Fruit fly (Drosophila melanogaster) whole organism, adult: ENCODE data around the gene CG11714.

Experiments used
- CG11617 ChIP-seq: fragments of 200-800 bp; sonication (Bioruptor generic); optimal IDR thresholded peaks from 2 replicates; lab custom pipeline; 2017; ENCODE audit warnings: mild to moderate bottlenecking, missing biosample characterization, missing genetic modification reagents, missing genetic modification characterization
- CG12768 ChIP-seq: fragments of 200-800 bp; sonication (Bioruptor generic); optimal IDR thresholded peaks from 2 replicates; lab custom pipeline; 2017; ENCODE audit warnings: missing biosample characterization, missing genetic modification characterization, mild to moderate bottlenecking, moderate library complexity, missing genetic modification reagents
- CG14711 ChIP-seq: fragments of 200-800 bp; sonication (Bioruptor generic); optimal IDR thresholded peaks from 2 replicates; lab custom pipeline; 2018; ENCODE audit warnings: missing biosample characterization, mild to moderate bottlenecking, missing genetic modification characterization, moderate library complexity
- CG1620 ChIP-seq: fragments of 200-800 bp; sonication (Bioruptor generic); optimal IDR thresholded peaks from 2 replicates; lab custom pipeline; 2016; ENCODE audit warnings: missing biosample characterization, missing genetic modification characterization
- CG33017 ChIP-seq: fragments of 200-800 bp; sonication (Bioruptor generic); optimal IDR thresholded peaks from 2 replicates; lab custom pipeline; 2018; ENCODE audit warnings: missing biosample characterization, mild to moderate bottlenecking, missing genetic modification characterization, moderate library complexity
- CG5204 ChIP-seq: fragments of 200-800 bp; sonication (Bioruptor generic); optimal IDR thresholded peaks from 2 replicates; lab custom pipeline; 2016; ENCODE audit warnings: missing biosample characterization, missing genetic modification characterization
- CG7045 ChIP-seq: fragments of 200-800 bp; sonication (Bioruptor generic); optimal IDR thresholded peaks from 2 replicates; lab custom pipeline; 2017; ENCODE audit warnings: missing biosample characterization, mild to moderate bottlenecking, missing genetic modification characterization
- CG7101 ChIP-seq: fragments of 200-800 bp; sonication (Bioruptor generic); optimal IDR thresholded peaks from 2 replicates; lab custom pipeline; 2018; ENCODE audit warnings: missing biosample characterization, mild to moderate bottlenecking, missing genetic modification characterization, moderate library complexity
- Clk ChIP-seq: fragments of 200-800 bp; sonication (Bioruptor generic); optimal IDR thresholded peaks from 2 replicates; lab custom pipeline; 2017; ENCODE audit warnings: missing biosample characterization, missing genetic modification characterization
- Crg-1 ChIP-seq: fragments of 200-800 bp; sonication (Bioruptor generic); optimal IDR thresholded peaks from 2 replicates; lab custom pipeline; 2016; ENCODE audit warnings: missing biosample characterization, missing genetic modification characterization
- Hr96 ChIP-seq: fragments of 200-800 bp; sonication (Bioruptor generic); optimal IDR thresholded peaks from 2 replicates; lab custom pipeline; 2016; ENCODE audit warnings: missing biosample characterization, missing genetic modification characterization
- Mnt ChIP-seq: fragments of 200-800 bp; sonication (Bioruptor generic); optimal IDR thresholded peaks from 2 replicates; lab custom pipeline; 2016; ENCODE audit warnings: missing biosample characterization, mild to moderate bottlenecking, missing genetic modification characterization
- bab1 ChIP-seq: fragments of 200-800 bp; sonication (Bioruptor generic); optimal IDR thresholded peaks from 3 replicates; lab custom pipeline; 2019; ENCODE audit warnings: missing biosample characterization, mild to moderate bottlenecking, missing genetic modification characterization, moderate library complexity
- cic ChIP-seq: fragments of 200-800 bp; sonication (Bioruptor generic); optimal IDR thresholded peaks from 2 replicates; lab custom pipeline; 2017; ENCODE audit warnings: missing biosample characterization, mild to moderate bottlenecking, missing genetic modification characterization, moderate library complexity
- cnc ChIP-seq, 2 experiments: fragments of >200 bp; optimal IDR thresholded peaks; 2 replicates each; lab custom pipeline; 2017
- kay ChIP-seq: fragments of 200-800 bp; sonication (Bioruptor generic); peaks from one replicate; lab custom pipeline; 2016; ENCODE audit warnings: missing biosample characterization, missing genetic modification characterization, borderline replicate concordance
- ovo ChIP-seq: fragments of 200-800 bp; sonication (Bioruptor generic); optimal IDR thresholded peaks from 2 replicates; lab custom pipeline; 2016; ENCODE audit warnings: missing biosample characterization, missing genetic modification characterization
- pad ChIP-seq: fragments of 200-800 bp; sonication (Bioruptor generic); optimal IDR thresholded peaks from 3 replicates; lab custom pipeline; 2017; ENCODE audit warnings: missing biosample characterization, missing genetic modification characterization, mild to moderate bottlenecking, moderate library complexity, missing genetic modification reagents
- tj ChIP-seq: fragments of 200-800 bp; sonication (Bioruptor generic); optimal IDR thresholded peaks from 3 replicates; lab custom pipeline; 2017; ENCODE audit warnings: missing biosample characterization, mild to moderate bottlenecking, missing genetic modification characterization, moderate library complexity
- toe ChIP-seq: fragments of 200-800 bp; sonication (Bioruptor generic); optimal IDR thresholded peaks from 2 replicates; lab custom pipeline; 2016; ENCODE audit warnings: missing biosample characterization, missing genetic modification characterization

Gene CG11714

DNA sequence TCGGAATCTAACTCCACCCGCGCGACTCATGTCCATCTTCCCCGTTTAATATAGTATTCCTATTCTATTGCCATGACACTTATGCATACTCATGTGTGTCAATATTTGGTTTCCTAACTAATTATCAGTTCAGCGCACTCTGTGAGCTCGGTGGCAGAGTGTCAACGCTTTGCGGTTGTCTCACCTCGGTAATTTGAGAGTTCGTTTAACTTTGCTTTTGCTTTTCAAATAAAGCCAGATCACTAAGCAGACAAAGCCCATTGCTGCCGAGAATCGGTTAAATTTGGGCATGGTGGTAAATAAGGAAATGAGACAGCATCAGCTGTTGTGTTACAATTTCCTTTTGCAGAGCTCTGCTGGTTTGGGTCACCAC lies 17.8 kb upstream of the CG11714 start:
- TF ChIP-seq CG7101 (tag; lab: Kevin White, UChicago) (peak; percentile 26), cic (GFP tag; lab: Kevin White, UChicago) (peak; percentile 6), CG7045 (GFP tag; lab: Kevin White, UChicago) (no peak), Crg-1 (GFP tag; lab: Kevin White, UChicago) (peak; percentile 42), Mnt (no peak)

DNA sequence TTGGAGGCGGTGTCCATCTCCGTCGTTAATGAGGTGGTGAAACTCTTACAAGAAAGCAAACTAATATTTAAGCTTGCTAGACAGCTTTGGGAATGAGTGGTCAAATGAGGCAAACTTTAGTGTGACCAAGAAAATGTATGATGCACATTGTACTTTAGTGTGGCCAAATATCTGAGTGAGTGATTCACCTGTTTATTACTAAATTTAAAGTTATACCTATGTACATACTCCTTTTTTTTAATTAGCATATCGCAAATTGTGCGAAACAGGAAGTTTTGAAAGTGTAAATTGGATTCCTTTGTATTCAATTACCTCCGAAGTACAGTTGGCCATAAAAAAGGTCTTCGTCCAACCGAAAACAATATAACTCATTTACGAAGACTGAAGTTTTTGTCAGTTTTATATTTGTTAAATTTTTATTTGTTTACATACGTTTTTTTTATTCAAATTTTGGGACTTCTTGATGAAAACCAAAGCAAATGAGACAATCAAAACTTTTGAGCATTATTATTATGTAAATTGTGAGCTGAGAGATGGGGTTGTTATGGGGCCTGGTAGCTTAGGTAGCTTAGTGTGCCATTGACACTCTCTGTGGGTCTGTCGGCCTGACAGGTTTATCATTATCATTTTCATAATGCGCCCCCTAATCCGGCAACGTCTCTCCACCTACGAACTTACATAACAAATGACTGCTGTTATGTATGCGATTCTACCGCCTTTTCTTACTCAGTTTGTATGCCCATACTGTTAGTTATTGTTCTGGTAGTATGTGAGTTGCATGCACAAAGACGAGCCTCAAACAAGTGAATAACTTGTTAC lies 17.2 kb upstream of the CG11714 start:
- TF ChIP-seq ovo (GFP tag; lab: Kevin White, UChicago) (no peak), bab1 (GFP tag; lab: Kevin White, UChicago) (no peak), Clk (GFP tag; lab: Kevin White, UChicago) (no peak), CG7101 (tag; lab: Kevin White, UChicago) (no peak), tj (no peak), CG1620 (no peak), CG33017 (tag; lab: Kevin White, UChicago) (no peak), CG5204 (GFP tag; lab: Kevin White, UChicago) (no peak), toe (GFP tag; lab: Kevin White, UChicago) (no peak), kay (no peak), cic (GFP tag; lab: Kevin White, UChicago) (no peak), CG12768 (no peak)

DNA sequence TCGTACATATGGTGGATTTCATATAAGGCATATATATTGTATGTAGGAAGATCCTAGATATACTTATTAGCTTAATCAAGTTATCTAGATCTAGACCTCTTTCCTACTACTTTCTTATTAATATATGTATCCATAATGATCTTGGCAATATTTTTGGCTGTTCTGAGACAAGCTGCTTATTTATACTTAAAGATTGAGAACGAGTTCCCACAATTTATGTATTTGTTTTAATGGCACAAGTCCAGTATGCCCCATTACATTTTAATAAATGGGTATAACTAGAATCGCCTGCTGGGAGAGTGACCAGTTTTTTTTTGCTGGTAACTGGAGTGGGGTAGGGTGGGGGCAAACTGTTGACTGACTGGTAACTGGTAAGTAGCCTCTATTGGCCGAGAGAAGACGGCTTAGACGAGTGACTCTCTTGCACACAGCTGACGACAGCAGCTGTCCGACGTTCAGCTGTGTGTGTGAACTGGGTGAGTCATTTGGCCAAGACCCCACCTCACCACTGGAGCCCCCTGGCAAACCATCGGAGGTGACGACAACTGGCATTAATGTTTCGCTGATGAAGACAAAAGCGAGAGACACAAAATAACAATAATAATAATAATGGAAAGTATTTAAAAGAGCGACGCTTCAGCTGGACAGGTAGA lies 14.4 kb upstream of the CG11714 start:
- TF ChIP-seq CG14711 (tag; lab: Kevin White, UChicago) (no peak), Clk (GFP tag; lab: Kevin White, UChicago) (no peak), CG12768 (no peak), pad (GFP tag; lab: Kevin White, UChicago) (no peak), kay (peak; percentile 89), tj (peak; percentile 81), Crg-1 (GFP tag; lab: Kevin White, UChicago) (no peak), Mnt (no peak), bab1 (GFP tag; lab: Kevin White, UChicago) (no peak)

DNA sequence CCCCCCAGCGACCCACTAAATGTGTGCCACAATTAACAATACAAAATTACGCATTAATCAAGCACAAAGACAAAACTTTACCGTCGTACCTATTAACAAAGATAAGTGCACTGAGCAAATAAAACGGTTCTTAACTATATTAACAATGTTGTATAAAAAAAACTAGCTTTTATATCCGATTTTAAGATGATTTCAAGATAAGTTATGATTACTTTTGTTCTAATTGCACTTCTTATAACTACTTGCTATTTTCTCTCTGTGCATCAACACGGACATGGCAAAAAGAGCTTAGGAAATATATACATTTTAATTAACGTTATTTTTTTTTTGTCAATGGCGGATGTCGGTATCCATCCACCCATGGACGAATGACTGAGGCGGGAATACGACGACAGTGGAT lies 13.6 kb upstream of the CG11714 start:
- no peak for TF ChIP-seq CG33017 (tag; lab: Kevin White, UChicago)
- no peak for TF ChIP-seq CG5204 (GFP tag; lab: Kevin White, UChicago)
- no peak for TF ChIP-seq Clk (GFP tag; lab: Kevin White, UChicago)
- no peak for TF ChIP-seq kay
- no peak for TF ChIP-seq Crg-1 (GFP tag; lab: Kevin White, UChicago)
- no peak for TF ChIP-seq pad (GFP tag; lab: Kevin White, UChicago)
- no peak for TF ChIP-seq CG11617
- no peak for TF ChIP-seq CG14711 (tag; lab: Kevin White, UChicago)
- no peak for TF ChIP-seq toe (GFP tag; lab: Kevin White, UChicago)
- no peak for TF ChIP-seq tj
- no peak for TF ChIP-seq Hr96 (GFP tag; lab: Kevin White, UChicago)
- TF ChIP-seq cic (GFP tag; lab: Kevin White, UChicago), result no peak
- no peak for TF ChIP-seq bab1 (GFP tag; lab: Kevin White, UChicago)
- no peak for TF ChIP-seq CG7101 (tag; lab: Kevin White, UChicago)
- TF ChIP-seq CG1620, result no peak
- no peak for TF ChIP-seq ovo (GFP tag; lab: Kevin White, UChicago)
- no peak for TF ChIP-seq cnc (optimal IDR thresholded peaks at IDR 0.05; lab: Kevin White, UChicago)
- no peak for TF ChIP-seq CG12768
- no peak for TF ChIP-seq CG7045 (GFP tag; lab: Kevin White, UChicago)
- no peak for TF ChIP-seq Mnt

DNA sequence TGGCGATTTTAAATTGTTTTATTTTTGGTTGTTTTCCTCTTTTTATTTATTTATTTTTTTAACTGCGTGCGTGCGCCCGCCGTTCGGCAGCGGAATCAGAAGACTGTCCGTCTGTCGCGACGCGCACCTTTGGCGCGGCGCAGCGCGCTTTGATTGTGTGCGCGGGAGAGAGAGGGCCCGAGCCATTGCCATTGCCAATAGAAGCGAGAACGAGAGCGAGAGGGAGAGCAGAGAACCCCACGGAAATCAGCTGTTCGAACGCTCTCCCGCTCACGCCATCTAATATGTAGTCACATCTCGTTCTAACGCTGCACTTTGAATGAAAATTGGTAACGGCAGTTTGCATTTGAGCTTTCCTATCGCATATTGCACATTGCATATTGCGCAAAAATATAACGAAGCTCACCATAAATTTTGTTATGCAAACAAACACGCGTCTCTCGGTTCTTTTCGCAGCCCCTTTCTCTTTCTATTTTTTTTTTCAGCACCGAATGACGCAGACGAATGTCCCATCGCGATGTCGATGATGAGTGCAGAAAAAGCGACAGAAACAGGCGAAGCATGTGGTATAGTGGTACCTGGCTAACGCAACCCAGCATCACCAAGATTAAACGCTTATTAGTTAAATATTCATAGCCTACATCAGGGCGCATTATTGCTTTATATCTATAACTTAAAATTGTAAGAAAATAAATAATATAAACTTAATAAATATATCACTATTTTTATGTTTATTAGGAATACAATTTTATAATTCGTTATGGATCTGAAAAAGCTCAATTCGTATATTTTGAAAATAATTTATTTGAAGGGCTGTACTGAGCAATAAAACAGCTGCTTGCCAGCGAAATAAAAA lies 12.1 kb upstream of the CG11714 start:
- no peak for TF ChIP-seq cnc (optimal IDR thresholded peaks at IDR 0.05; lab: Kevin White, UChicago)
- TF ChIP-seq CG1620, result peak; percentile 55
- no peak for TF ChIP-seq bab1 (GFP tag; lab: Kevin White, UChicago)
- peak; percentile 61 for TF ChIP-seq Clk (GFP tag; lab: Kevin White, UChicago)
- no peak for TF ChIP-seq pad (GFP tag; lab: Kevin White, UChicago)
- TF ChIP-seq CG5204 (GFP tag; lab: Kevin White, UChicago), result no peak
- peak; percentile 49 for TF ChIP-seq CG12768
- TF ChIP-seq kay, result peak; percentile 97
- TF ChIP-seq cic (GFP tag; lab: Kevin White, UChicago), result peak; percentile 44
- no peak for TF ChIP-seq CG7045 (GFP tag; lab: Kevin White, UChicago)
- peak; percentile 71 for TF ChIP-seq ovo (GFP tag; lab: Kevin White, UChicago)
- no peak for TF ChIP-seq CG7101 (tag; lab: Kevin White, UChicago)
- no peak for TF ChIP-seq Crg-1 (GFP tag; lab: Kevin White, UChicago)
- TF ChIP-seq CG11617, result no peak
- peak; percentile 18 for TF ChIP-seq toe (GFP tag; lab: Kevin White, UChicago)
- peak; percentile 23 for TF ChIP-seq CG33017 (tag; lab: Kevin White, UChicago)
- no peak for TF ChIP-seq CG14711 (tag; lab: Kevin White, UChicago)
- TF ChIP-seq tj, result peak; percentile 70
- TF ChIP-seq Hr96 (GFP tag; lab: Kevin White, UChicago), result no peak
- TF ChIP-seq Mnt, result peak; percentile 20
